Fruit fly (Drosophila melanogaster) whole organism, embryonic: ENCODE measurements around the gene Dred.

ENCODE experiments used
- Asciz ChIP-seq: fragments of 200-800 bp; sonication (Bioruptor generic); optimal IDR thresholded peaks from 2 replicates; lab custom pipeline; 2017; ENCODE audit warnings: missing biosample characterization, mild to moderate bottlenecking, missing genetic modification characterization, missing genetic modification reagents
- Awh ChIP-seq: fragments of 200-800 bp; sonication (Bioruptor generic); IDR thresholded peaks from 2 replicates; pipeline ENCODE4, ENCODE4 v1.3.6; 2022; ENCODE audit warnings: missing biosample characterization, missing genetic modification characterization
- Bdp1 ChIP-seq: fragments of 200-800 bp; sonication (Bioruptor generic); optimal IDR thresholded peaks from 3 replicates; lab custom pipeline; 2016; ENCODE audit warnings: missing biosample characterization, missing genetic modification characterization
- CG15514 ChIP-seq: fragments of 200-800 bp; sonication (Bioruptor generic); optimal IDR thresholded peaks from 3 replicates; lab custom pipeline; 2017; ENCODE audit warnings: missing biosample characterization, missing genetic modification characterization, mild to moderate bottlenecking, moderate library complexity, missing genetic modification reagents
- CG15696 ChIP-seq: fragments of 200-800 bp; sonication (Bioruptor generic); optimal IDR thresholded peaks from 2 replicates; lab custom pipeline; 2019; ENCODE audit warnings: missing biosample characterization, mild to moderate bottlenecking, missing genetic modification characterization, moderate library complexity
- CG16815 ChIP-seq: fragments of 200-800 bp; sonication (Bioruptor generic); optimal IDR thresholded peaks from 3 replicates; lab custom pipeline; 2017; ENCODE audit warnings: missing biosample characterization, mild to moderate bottlenecking, missing genetic modification characterization
- CG18599 ChIP-seq: fragments of 200-800 bp; sonication (Bioruptor generic); optimal IDR thresholded peaks from 3 replicates; lab custom pipeline; 2017; ENCODE audit warnings: missing biosample characterization, missing genetic modification characterization, mild to moderate bottlenecking, moderate library complexity, missing genetic modification reagents
- CG18619 ChIP-seq: fragments of 200-800 bp; sonication (Bioruptor generic); optimal IDR thresholded peaks from 3 replicates; lab custom pipeline; 2017; ENCODE audit warnings: missing biosample characterization, mild to moderate bottlenecking, missing genetic modification characterization
- CG18764 ChIP-seq: fragments of 200-800 bp; sonication (Bioruptor generic); optimal IDR thresholded peaks from 3 replicates; lab custom pipeline; 2016; ENCODE audit warnings: missing biosample characterization, missing genetic modification characterization
- CG2712 ChIP-seq: fragments of 200-800 bp; optimal IDR thresholded peaks from 3 replicates; lab custom pipeline; 2019; ENCODE audit warnings: missing biosample characterization, mild to moderate bottlenecking, missing genetic modification characterization, moderate library complexity
- CG33213 ChIP-seq: fragments of 200-800 bp; sonication (Bioruptor generic); optimal IDR thresholded peaks from 3 replicates; lab custom pipeline; 2016; ENCODE audit warnings: missing biosample characterization, missing genetic modification characterization
- CG42726 ChIP-seq: fragments of 200-800 bp; sonication (Bioruptor generic); IDR thresholded peaks from 2 replicates; pipeline ENCODE4 v1.3.6; 2022; ENCODE audit warnings: missing biosample characterization, missing genetic modification characterization; ENCODE audit not compliant: partially characterized antibody
- CG4707 ChIP-seq: fragments of 200-800 bp; sonication (Bioruptor generic); optimal IDR thresholded peaks from 2 replicates; lab custom pipeline; 2018; ENCODE audit warnings: missing biosample characterization, mild to moderate bottlenecking, missing genetic modification characterization, moderate library complexity
- CG6654 ChIP-seq: fragments of 200-800 bp; sonication (Bioruptor generic); optimal IDR thresholded peaks from 2 replicates; lab custom pipeline; 2017; ENCODE audit warnings: missing biosample characterization, mild to moderate bottlenecking, missing genetic modification characterization
- CG7357 ChIP-seq: fragments of 200-800 bp; sonication (Bioruptor generic); IDR thresholded peaks from 3 replicates; pipeline ENCODE4 v1.3.6; 2022; ENCODE audit warnings: missing biosample characterization, missing genetic modification characterization
- CG7839 ChIP-seq: fragments of 200-800 bp; sonication (Bioruptor generic); optimal IDR thresholded peaks from 3 replicates; lab custom pipeline; 2018; ENCODE audit warnings: missing biosample characterization, mild to moderate bottlenecking, missing genetic modification characterization, moderate library complexity
- CG7987 ChIP-seq: fragments of 200-800 bp; sonication (Bioruptor generic); optimal IDR thresholded peaks from 2 replicates; lab custom pipeline; 2018; ENCODE audit warnings: missing biosample characterization, mild to moderate bottlenecking, missing genetic modification characterization, moderate library complexity
- CG8359 ChIP-seq: fragments of 200-800 bp; sonication (Bioruptor generic); optimal IDR thresholded peaks from 2 replicates; lab custom pipeline; 2017; ENCODE audit warnings: missing biosample characterization, mild to moderate bottlenecking, missing genetic modification characterization, borderline replicate concordance
- CG8944 ChIP-seq: fragments of 200-800 bp; sonication (Bioruptor generic); optimal IDR thresholded peaks from 3 replicates; lab custom pipeline; 2016; ENCODE audit warnings: missing biosample characterization, missing genetic modification characterization
- CG9727 ChIP-seq: fragments of 200-800 bp; sonication (Bioruptor generic); optimal IDR thresholded peaks from 3 replicates; lab custom pipeline; 2017; ENCODE audit warnings: missing biosample characterization, mild to moderate bottlenecking, missing genetic modification characterization
- D ChIP-seq, 2 experiments: fragments of 200-800 bp in 1 of 2; fragments of >200 bp in 1 of 2; sonication (Bioruptor generic) in 1 of 2; optimal IDR thresholded peaks; 2 replicates in 1 of 2; 3 replicates in 1 of 2; lab custom pipeline; 2017; ENCODE audit warnings: mild to moderate bottlenecking in 1 of 2, missing biosample characterization in 1 of 2, missing genetic modification characterization in 1 of 2, missing genetic modification reagents in 1 of 2
- D19A ChIP-seq: fragments of 200-800 bp; optimal IDR thresholded peaks from 3 replicates; lab custom pipeline; 2019; ENCODE audit warnings: missing biosample characterization, mild to moderate bottlenecking, missing genetic modification characterization, moderate library complexity
- Dfd ChIP-seq, 2 experiments: fragments of >200 bp; optimal IDR thresholded peaks; 2 replicates each; lab custom pipeline; 2017; ENCODE audit warnings: missing biosample characterization in 2 of 2, missing genetic modification characterization in 2 of 2
- E2f2 ChIP-seq: fragments of 200-800 bp; sonication (Bioruptor generic); IDR thresholded peaks from 2 replicates; pipeline ENCODE4 v1.3.6; 2022; ENCODE audit warnings: missing biosample characterization, missing genetic modification characterization
- Eip74EF ChIP-seq, 2 experiments: fragments of 200-800 bp in 1 of 2; fragments of >200 bp in 1 of 2; sonication (Bioruptor generic) in 1 of 2; optimal IDR thresholded peaks; 2 replicates each; lab custom pipeline; 2017 to 2019; ENCODE audit warnings: missing biosample characterization in 2 of 2, missing genetic modification characterization in 2 of 2, mild to moderate bottlenecking in 1 of 2, moderate library complexity in 1 of 2
- MTF-1 ChIP-seq: fragments of 200-800 bp; sonication (Bioruptor generic); optimal IDR thresholded peaks from 2 replicates; lab custom pipeline; 2018; ENCODE audit warnings: missing biosample characterization, mild to moderate bottlenecking, missing genetic modification characterization, borderline replicate concordance
- PHDP ChIP-seq: fragments of 200-800 bp; sonication (Bioruptor generic); optimal IDR thresholded peaks from 3 replicates; lab custom pipeline; 2018; ENCODE audit warnings: missing biosample characterization, mild to moderate bottlenecking, missing genetic modification characterization, moderate library complexity
- Scr ChIP-seq: fragments of 200-800 bp; sonication (Bioruptor generic); IDR thresholded peaks from 2 replicates; pipeline ENCODE4 v1.3.6; 2022; ENCODE audit warnings: missing biosample characterization, missing genetic modification characterization; ENCODE audit not compliant: partially characterized antibody
- Side ChIP-seq: fragments of 200-800 bp; sonication (Bioruptor generic); optimal IDR thresholded peaks from 2 replicates; lab custom pipeline; 2016; ENCODE audit warnings: missing biosample characterization, missing genetic modification characterization
- TFAM ChIP-seq: fragments of 200-800 bp; sonication (Bioruptor generic); optimal IDR thresholded peaks from 2 replicates; lab custom pipeline; 2017; ENCODE audit warnings: missing biosample characterization, missing genetic modification characterization, inconsistent platforms
- Trl ChIP-seq, 3 experiments: fragments of >200 bp in 2 of 3; fragments of 200-800 bp in 1 of 3; sonication (Bioruptor generic) in 1 of 3; optimal IDR thresholded peaks; 2 replicates in 1 of 3; 3 replicates in 2 of 3; lab custom pipeline; 2016 to 2017; ENCODE audit warnings: missing biosample characterization in 1 of 3, missing genetic modification characterization in 1 of 3
- Xbp1 ChIP-seq: fragments of 200-800 bp; sonication (Bioruptor generic); optimal IDR thresholded peaks from 3 replicates; lab custom pipeline; 2016; ENCODE audit warnings: missing biosample characterization, mild to moderate bottlenecking, missing genetic modification characterization
- YL-1 ChIP-seq: fragments of 200-800 bp; sonication (Bioruptor generic); optimal IDR thresholded peaks from 3 replicates; lab custom pipeline; 2017; ENCODE audit warnings: missing biosample characterization, mild to moderate bottlenecking, missing genetic modification characterization
- btn ChIP-seq: fragments of 200-800 bp; sonication (Bioruptor generic); optimal IDR thresholded peaks from 2 replicates; lab custom pipeline; 2016; ENCODE audit warnings: missing biosample characterization, missing genetic modification characterization
- cg ChIP-seq: fragments of 200-800 bp; sonication (Bioruptor generic); optimal IDR thresholded peaks from 3 replicates; lab custom pipeline; 2019; ENCODE audit warnings: missing biosample characterization, mild to moderate bottlenecking, missing genetic modification characterization, moderate library complexity
- crc ChIP-seq: fragments of 200-800 bp; sonication (Bioruptor generic); optimal IDR thresholded peaks from 2 replicates; lab custom pipeline; 2016; ENCODE audit warnings: missing biosample characterization, missing genetic modification characterization
- cwo ChIP-seq: fragments of 200-800 bp; sonication (Bioruptor generic); optimal IDR thresholded peaks from 3 replicates; lab custom pipeline; 2017; ENCODE audit warnings: missing biosample characterization, missing genetic modification characterization, mild to moderate bottlenecking, moderate library complexity, missing genetic modification reagents
- dmrt11E ChIP-seq: fragments of 200-800 bp; sonication (Bioruptor generic); optimal IDR thresholded peaks from 3 replicates; lab custom pipeline; 2018; ENCODE audit warnings: missing biosample characterization, mild to moderate bottlenecking, missing genetic modification characterization, moderate library complexity
- fd96Cb ChIP-seq: fragments of 200-800 bp; sonication (Bioruptor generic); optimal IDR thresholded peaks from 2 replicates; lab custom pipeline; 2018; ENCODE audit warnings: missing biosample characterization, mild to moderate bottlenecking, missing genetic modification characterization, moderate library complexity
- grau ChIP-seq: fragments of 200-800 bp; optimal IDR thresholded peaks from 3 replicates; lab custom pipeline; 2019; ENCODE audit warnings: missing biosample characterization, mild to moderate bottlenecking, missing genetic modification characterization, moderate library complexity
- hkb ChIP-seq, 2 experiments: fragments of 200-800 bp in 1 of 2; fragments of >200 bp in 1 of 2; sonication (Bioruptor generic) in 1 of 2; IDR thresholded peaks in 1 of 2; optimal IDR thresholded peaks in 1 of 2; 2 replicates each; pipeline versions ENCODE4 v1.3.6 to Lab custom; 2017 to 2022; ENCODE audit warnings: missing biosample characterization in 1 of 2, missing genetic modification characterization in 1 of 2
- luna ChIP-seq: fragments of 200-800 bp; sonication (Bioruptor generic); optimal IDR thresholded peaks from 2 replicates; lab custom pipeline; 2016; ENCODE audit warnings: missing biosample characterization, missing genetic modification characterization
- maf-S ChIP-seq: fragments of 200-800 bp; sonication (Bioruptor generic); optimal IDR thresholded peaks from 2 replicates; lab custom pipeline; 2016; ENCODE audit warnings: missing biosample characterization, missing genetic modification characterization
- pan ChIP-seq, 4 experiments: fragments of >200 bp in 3 of 4; fragments of 200-800 bp in 1 of 4; sonication (Bioruptor generic) in 1 of 4; optimal IDR thresholded peaks in 3 of 4; IDR thresholded peaks in 1 of 4; 2 replicates each; pipeline versions ENCODE4 v1.3.6 to Lab custom; 2017 to 2022; ENCODE audit warnings: missing biosample characterization in 2 of 4, missing genetic modification characterization in 2 of 4, mixed read lengths in 1 of 4
- pita ChIP-seq: fragments of 200-800 bp; sonication (Bioruptor generic); optimal IDR thresholded peaks from 2 replicates; lab custom pipeline; 2017; ENCODE audit warnings: missing biosample characterization, mild to moderate bottlenecking, missing genetic modification characterization
- pnt ChIP-seq: fragments of 200-800 bp; sonication (Bioruptor generic); optimal IDR thresholded peaks from 3 replicates; lab custom pipeline; 2016; ENCODE audit warnings: missing biosample characterization, missing genetic modification characterization
- wor ChIP-seq: fragments of 200-800 bp; sonication (Bioruptor generic); IDR thresholded peaks from 2 replicates; pipeline ENCODE4 v1.3.6; 2022; ENCODE audit warnings: missing biosample characterization, missing genetic modification characterization

The Dred gene

DNA sequence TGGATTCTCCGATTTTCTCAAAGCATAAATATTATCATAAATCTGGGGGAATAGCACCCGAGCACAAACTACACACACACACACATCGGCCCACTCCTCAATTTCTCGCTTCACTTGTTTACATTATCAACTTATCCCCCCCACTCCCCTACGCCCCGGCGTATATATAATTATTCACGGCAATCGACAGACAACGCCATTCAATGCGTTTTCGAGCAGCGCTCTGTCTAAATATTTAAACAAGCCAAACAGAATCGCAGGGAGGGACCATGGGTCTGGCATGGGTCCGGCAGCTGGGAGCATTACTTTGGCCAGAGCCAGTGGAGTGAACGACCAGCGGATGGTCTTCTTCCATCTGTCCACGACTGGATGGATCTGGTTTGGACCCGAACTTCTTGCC is 31.6 kb upstream of the Dred start (continued):
- no peak for TF ChIP-seq pan (optimal IDR thresholded peaks at IDR 0.05; lab: Kevin White, UChicago)
- no peak for TF ChIP-seq pan (GFP tag; optimal IDR thresholded peaks at IDR 0.05 in 1 of 2, IDR thresholded peaks at IDR 0.05 in 1 of 2)
- TF ChIP-seq fd96Cb (tag; lab: Kevin White, UChicago) = peak; percentile 10
- TF ChIP-seq Scr (GFP tag; lab: Robert Waterston, UW) = no peak
- no peak for TF ChIP-seq D (optimal IDR thresholded peaks at IDR 0.05; lab: Kevin White, UChicago)
- TF ChIP-seq D (GFP tag; optimal IDR thresholded peaks at IDR 0.05; lab: Kevin White, UChicago) = peak; percentile 61
- no peak for TF ChIP-seq CG15514 (GFP tag; lab: Kevin White, UChicago)
- no peak for TF ChIP-seq cwo
- no peak for TF ChIP-seq CG42726
- TF ChIP-seq pita (GFP tag; lab: Kevin White, UChicago) = no peak
- TF ChIP-seq Bdp1 (GFP tag; lab: Kevin White, UChicago) = peak; percentile 19
- TF ChIP-seq Xbp1 (GFP tag; lab: Kevin White, UChicago) = no peak
- peak; percentile 56 for TF ChIP-seq Side (GFP tag; lab: Kevin White, UChicago)
- peak; percentile 16 for TF ChIP-seq btn (GFP tag; lab: Kevin White, UChicago)
- TF ChIP-seq grau (tag; lab: Kevin White, UChicago) = peak; percentile 5
- TF ChIP-seq CG7357 (GFP tag; lab: Robert Waterston, UW) = no peak
- peak; percentile 24; the same call in 1 of the 2 replicates for TF ChIP-seq E2f2 (GFP tag; lab: Robert Waterston, UW)
- TF ChIP-seq CG8944 (GFP tag; lab: Kevin White, UChicago) = no peak
- peak; percentile 24 for TF ChIP-seq CG9727 (GFP tag; lab: Kevin White, UChicago)
- peak; percentile 31 for TF ChIP-seq CG8359 (GFP tag; lab: Kevin White, UChicago)
- TF ChIP-seq PHDP (tag; lab: Kevin White, UChicago) = peak; percentile 55
- TF ChIP-seq D19A (tag; lab: Kevin White, UChicago) = peak; percentile 8
- TF ChIP-seq YL-1 = no peak
- no peak for TF ChIP-seq hkb (optimal IDR thresholded peaks at IDR 0.05; lab: Kevin White, UChicago)
- TF ChIP-seq hkb (GFP tag; IDR thresholded peaks at IDR 0.05; lab: Robert Waterston, UW) = no peak
- TF ChIP-seq Trl (optimal IDR thresholded peaks at IDR 0.05; lab: Kevin White, UChicago) = no peak
- TF ChIP-seq Trl (GFP tag; optimal IDR thresholded peaks at IDR 0.05; lab: Kevin White, UChicago) = peak; percentile 2
- TF ChIP-seq CG7839 = peak; percentile 0
- no peak for TF ChIP-seq CG16815 (GFP tag; lab: Kevin White, UChicago)
- TF ChIP-seq CG33213 (GFP tag; lab: Kevin White, UChicago) = peak; percentile 24
- TF ChIP-seq TFAM (GFP tag; lab: Kevin White, UChicago) = no peak
- TF ChIP-seq Dfd (GFP tag; optimal IDR thresholded peaks at IDR 0.05; lab: Kevin White, UChicago) = no peak
- TF ChIP-seq cg (GFP tag; lab: Kevin White, UChicago) = peak; percentile 40
- peak; percentile 28 for TF ChIP-seq CG18599 (GFP tag; lab: Kevin White, UChicago)
- peak in 1 of 2 experiments; percentile 35 for TF ChIP-seq Eip74EF (GFP tag; optimal IDR thresholded peaks at IDR 0.05; lab: Kevin White, UChicago)
- peak; percentile 69 for TF ChIP-seq MTF-1 (GFP tag; lab: Kevin White, UChicago)
- TF ChIP-seq CG4707 (GFP tag; lab: Kevin White, UChicago) = peak; percentile 67
- TF ChIP-seq CG7987 (GFP tag; lab: Kevin White, UChicago) = peak; percentile 65
- TF ChIP-seq CG6654 (GFP tag; lab: Kevin White, UChicago) = no peak
- TF ChIP-seq Awh (GFP tag; lab: Robert Waterston, UW) = 0 out of 2 replicates have a peak, but pooled peaks have one; percentile 40
- TF ChIP-seq CG18764 = no peak
- TF ChIP-seq CG18619 (GFP tag; lab: Kevin White, UChicago) = peak; percentile 24
- peak; percentile 10 for TF ChIP-seq dmrt11E (tag; lab: Kevin White, UChicago)
- TF ChIP-seq wor (GFP tag; lab: Robert Waterston, UW) = no peak
- TF ChIP-seq CG15696 (tag; lab: Kevin White, UChicago) = peak; percentile 42
- TF ChIP-seq crc = no peak
- TF ChIP-seq pnt (GFP tag; lab: Kevin White, UChicago) = no peak
- no peak for TF ChIP-seq luna (GFP tag; lab: Kevin White, UChicago)
- TF ChIP-seq Asciz (GFP tag; lab: Kevin White, UChicago) = peak; percentile 57
- peak; percentile 38 for TF ChIP-seq CG2712 (tag; lab: Kevin White, UChicago)
- no peak for TF ChIP-seq maf-S (GFP tag; lab: Kevin White, UChicago)
